Worm (Caenorhabditis elegans): ENCODE data around the gene K04C2.2.

K04C2.2 gene

ce11 chrIII:6888999-6889824 lies at the start of gene K04C2.2, which contains the start of gene brd-1:
Gene K04C2.2, plus strand, starts transcription at chrIII:6889774.
Gene brd-1, minus strand, starts transcription at chrIII:6889504.
- TF ChIP-seq unc-62 (GFP tag; optimal IDR thresholded peaks at IDR 0.05), result no peak

ce11 chrIII:6848654-6849204 lies 40.8 kb upstream of the K04C2.2 start, which contains the start of gene dhhc-5:
Gene dhhc-5, minus strand, starts transcription at chrIII:6849059.
- no peak for TF ChIP-seq unc-62 (GFP tag; optimal IDR thresholded peaks at IDR 0.05)

- TF ChIP-seq unc-62 (GFP tag; optimal IDR thresholded peaks at IDR 0.05), result no peak
Observed at ce11 chrIII:6850255-6850654, 39.3 kb upstream of the K04C2.2 start, which contains the start of gene srv-1. Gene srv-1, plus strand, starts transcription at chrIII:6850385.

ce11 chrIII:6856709-6857108 lies 32.9 kb upstream of the K04C2.2 start, which contains the start of gene zak-1:
Gene zak-1, minus strand, starts transcription at chrIII:6856809.
- TF ChIP-seq unc-62 (GFP tag; optimal IDR thresholded peaks at IDR 0.05), result no peak

ce11 chrIII:6857390-6857848 lies 32.2 kb upstream of the K04C2.2 start:
- no peak for TF ChIP-seq unc-62 (GFP tag; optimal IDR thresholded peaks at IDR 0.05)

ce11 chrIII:6859482-6859881 lies 30.1 kb upstream of the K04C2.2 start, which contains the start of gene clec-158:
Gene clec-158, minus strand, starts transcription at chrIII:6859582.
- no peak for TF ChIP-seq unc-62 (GFP tag; optimal IDR thresholded peaks at IDR 0.05)

ce11 chrIII:6863901-6864300 lies 25.7 kb upstream of the K04C2.2 start, which contains the start of gene sma-3:
Gene sma-3, minus strand, starts transcription at chrIII:6863968.
- TF ChIP-seq unc-62 (GFP tag; optimal IDR thresholded peaks at IDR 0.05), result no peak

- TF ChIP-seq unc-62 (GFP tag; optimal IDR thresholded peaks at IDR 0.05), result no peak
Observed at ce11 chrIII:6869268-6869667, 20.3 kb upstream of the K04C2.2 start, which contains the start of the genes cra-1 and kbp-1. Gene cra-1, minus strand, starts transcription at chrIII:6869460. Gene kbp-1, plus strand, starts transcription at chrIII:6869633.

- no peak for TF ChIP-seq unc-62 (GFP tag; optimal IDR thresholded peaks at IDR 0.05)
Observed at ce11 chrIII:6869996-6870395, 19.6 kb upstream of the K04C2.2 start, which contains the start of gene K04C2.8. Gene K04C2.8, plus strand, starts transcription at chrIII:6870296.

- no peak for TF ChIP-seq unc-62 (GFP tag; optimal IDR thresholded peaks at IDR 0.05)
Observed at ce11 chrIII:6871067-6871466, 18.5 kb upstream of the K04C2.2 start.

- TF ChIP-seq unc-62 (GFP tag; optimal IDR thresholded peaks at IDR 0.05), result no peak
Observed at ce11 chrIII:6871668-6872067, 17.9 kb upstream of the K04C2.2 start.

- TF ChIP-seq unc-62 (GFP tag; optimal IDR thresholded peaks at IDR 0.05), result no peak
Observed at ce11 chrIII:6872534-6873150, 16.9 kb upstream of the K04C2.2 start, which contains the start of gene K04C2.3. Gene K04C2.3, plus strand, starts transcription at chrIII:6873089.

- TF ChIP-seq unc-62 (GFP tag; optimal IDR thresholded peaks at IDR 0.05), result no peak
Observed at ce11 chrIII:6873724-6874123, 15.8 kb upstream of the K04C2.2 start.

- no peak for TF ChIP-seq unc-62 (GFP tag; optimal IDR thresholded peaks at IDR 0.05)
Observed at ce11 chrIII:6880797-6881196, 8.8 kb upstream of the K04C2.2 start, which contains the start of gene K04C2.7. Gene K04C2.7, plus strand, starts transcription at chrIII:6881097.

ce11 chrIII:6881745-6882144 lies 7.8 kb upstream of the K04C2.2 start:
- TF ChIP-seq unc-62 (GFP tag; optimal IDR thresholded peaks at IDR 0.05), result no peak

ce11 chrIII:6884203-6884602 lies 5.4 kb upstream of the K04C2.2 start, which contains the start of gene med-2:
Gene med-2, plus strand, starts transcription at chrIII:6884503.
- no peak for TF ChIP-seq unc-62 (GFP tag; optimal IDR thresholded peaks at IDR 0.05)

Data from whole organism, dauer.